Worm (Caenorhabditis elegans) whole organism, midembryonic: ENCODE measurements around the gene fbxa-143.

Source experiments
- T22C8.4 ChIP-seq: fragments of 200-800 bp; sonication (Bioruptor generic); IDR thresholded peaks from 2 replicates; pipeline ENCODE4 v1.3.6; 2022; ENCODE audit warnings: missing genetic modification characterization, missing compliant biosample characterization
- cog-1 ChIP-seq: sonication (generic microtip); optimal IDR thresholded peaks from 2 replicates; lab custom pipeline; 2016; ENCODE audit warnings: missing genetic modification characterization, missing compliant biosample characterization
- flt-1 ChIP-seq: fragments of 200-800 bp; sonication (Bioruptor generic); IDR thresholded peaks from 2 replicates; pipeline ENCODE4 v1.3.6; 2022; ENCODE audit warnings: missing genetic modification characterization, missing compliant biosample characterization
- klf-2 ChIP-seq: fragments of 200-800 bp; sonication (Bioruptor generic); conservative IDR thresholded peaks from 2 replicates; pipeline ENCODE4 v1.3.6; 2022; ENCODE audit warnings: missing genetic modification reagents, missing genetic modification characterization, missing compliant biosample characterization
- med-1 ChIP-seq: sonication (generic microtip); optimal IDR thresholded peaks from 2 replicates; lab custom pipeline; 2017; ENCODE audit warnings: missing genetic modification characterization, mild to moderate bottlenecking, missing compliant biosample characterization, antibody characterized with exemption, missing genetic modification reagents; ENCODE audit not compliant: insufficient read depth
- ref-1 ChIP-seq: fragments of 200-800 bp; sonication (Bioruptor generic); conservative IDR thresholded peaks from 2 replicates; pipeline ENCODE4 v1.3.6; 2022; ENCODE audit warnings: missing genetic modification reagents, missing genetic modification characterization, missing compliant biosample characterization
- tab-1 ChIP-seq: fragments of 200-800 bp; sonication (Bioruptor generic); IDR thresholded peaks from 2 replicates; pipeline ENCODE4 v1.3.6; 2022; ENCODE audit warnings: missing genetic modification characterization, missing compliant biosample characterization
- ztf-23 ChIP-seq: fragments of 200-800 bp; sonication (Bioruptor generic); IDR thresholded peaks from 2 replicates; pipeline ENCODE4 v1.3.6; 2022; ENCODE audit warnings: missing genetic modification reagents, missing genetic modification characterization, missing compliant biosample characterization
- ztf-29 ChIP-seq: fragments of 200-800 bp; sonication (Bioruptor generic); IDR thresholded peaks from 2 replicates; pipeline ENCODE4 v1.3.6; 2022; ENCODE audit warnings: missing genetic modification reagents, missing genetic modification characterization, missing compliant biosample characterization

Gene fbxa-143

DNA sequence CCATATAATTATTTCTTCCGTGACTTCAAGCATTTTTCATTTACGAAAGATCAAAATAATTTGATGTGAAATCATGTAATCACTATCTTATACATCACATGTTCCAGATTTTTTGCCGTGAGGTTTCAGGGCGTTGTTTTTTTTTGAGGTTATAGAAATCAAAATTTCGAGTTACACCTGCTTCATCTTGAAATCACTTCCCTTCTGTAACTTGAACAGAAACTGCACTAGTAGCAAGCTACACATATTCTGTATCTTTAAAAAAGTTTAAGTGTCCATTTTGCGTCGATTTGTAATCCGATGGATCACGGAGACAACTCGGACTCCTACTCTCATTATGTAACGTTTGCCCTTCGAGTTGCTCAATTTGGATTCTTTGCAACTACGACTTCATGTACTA is 36.6 kb downstream of the fbxa-143 start, which contains the start of gene F22B8.3:
TSS of gene F22B8.3 (plus strand) at position 301 of the 400 bp plus-strand sequence.
- no peak for TF ChIP-seq flt-1
- TF ChIP-seq ztf-23 (GFP tag; lab: Robert Waterston, UW), result no peak
- TF ChIP-seq med-1 (GFP tag; lab: Kevin White, UChicago), result no peak
- no peak for TF ChIP-seq ref-1 (GFP tag; lab: Robert Waterston, UW)
- no peak for TF ChIP-seq klf-2 (GFP tag; lab: Robert Waterston, UW)
- no peak for TF ChIP-seq cog-1 (tag; lab: Kevin White, UChicago)
- TF ChIP-seq T22C8.4, result no peak
- no peak for TF ChIP-seq tab-1 (GFP tag; lab: Robert Waterston, UW)
- no peak for TF ChIP-seq ztf-29

- TF ChIP-seq ztf-29, result no peak
- TF ChIP-seq med-1 (GFP tag; lab: Kevin White, UChicago), result no peak
- no peak for TF ChIP-seq ztf-23 (GFP tag; lab: Robert Waterston, UW)
- no peak for TF ChIP-seq T22C8.4
- TF ChIP-seq cog-1 (tag; lab: Kevin White, UChicago), result no peak
- no peak for TF ChIP-seq tab-1 (GFP tag; lab: Robert Waterston, UW)
- no peak for TF ChIP-seq ref-1 (GFP tag; lab: Robert Waterston, UW)
- no peak for TF ChIP-seq flt-1
- no peak for TF ChIP-seq klf-2 (GFP tag; lab: Robert Waterston, UW)
These were observed 46.6 kb downstream of the fbxa-143 start for ce11 chrV:16080678-16081077.

ce11 chrV:16080039-16080438 is 47.3 kb downstream of the fbxa-143 start:
- TF ChIP-seq ztf-29 (no peak), tab-1 (GFP tag; lab: Robert Waterston, UW) (no peak), cog-1 (tag; lab: Kevin White, UChicago) (no peak), ztf-23 (GFP tag; lab: Robert Waterston, UW) (no peak), flt-1 (no peak), klf-2 (GFP tag; lab: Robert Waterston, UW) (no peak), ref-1 (GFP tag; lab: Robert Waterston, UW) (no peak), med-1 (GFP tag; lab: Kevin White, UChicago) (no peak), T22C8.4 (no peak)
